Fruit fly (Drosophila melanogaster) whole organism, adult: Measurements from ENCODE around the gene zf30C.

Experiments
- CG11617 ChIP-seq: fragments of 200-800 bp; sonication (Bioruptor generic); optimal IDR thresholded peaks from 2 replicates; lab custom pipeline; 2017; ENCODE audit warnings: mild to moderate bottlenecking, missing biosample characterization, missing genetic modification reagents, missing genetic modification characterization
- CG1620 ChIP-seq: fragments of 200-800 bp; sonication (Bioruptor generic); optimal IDR thresholded peaks from 2 replicates; lab custom pipeline; 2016; ENCODE audit warnings: missing biosample characterization, missing genetic modification characterization
- Crg-1 ChIP-seq: fragments of 200-800 bp; sonication (Bioruptor generic); optimal IDR thresholded peaks from 2 replicates; lab custom pipeline; 2016; ENCODE audit warnings: missing biosample characterization, missing genetic modification characterization
- kay ChIP-seq: fragments of 200-800 bp; sonication (Bioruptor generic); peaks from one replicate; lab custom pipeline; 2016; ENCODE audit warnings: missing biosample characterization, missing genetic modification characterization, borderline replicate concordance
- ovo ChIP-seq: fragments of 200-800 bp; sonication (Bioruptor generic); optimal IDR thresholded peaks from 2 replicates; lab custom pipeline; 2016; ENCODE audit warnings: missing biosample characterization, missing genetic modification characterization

DNA sequence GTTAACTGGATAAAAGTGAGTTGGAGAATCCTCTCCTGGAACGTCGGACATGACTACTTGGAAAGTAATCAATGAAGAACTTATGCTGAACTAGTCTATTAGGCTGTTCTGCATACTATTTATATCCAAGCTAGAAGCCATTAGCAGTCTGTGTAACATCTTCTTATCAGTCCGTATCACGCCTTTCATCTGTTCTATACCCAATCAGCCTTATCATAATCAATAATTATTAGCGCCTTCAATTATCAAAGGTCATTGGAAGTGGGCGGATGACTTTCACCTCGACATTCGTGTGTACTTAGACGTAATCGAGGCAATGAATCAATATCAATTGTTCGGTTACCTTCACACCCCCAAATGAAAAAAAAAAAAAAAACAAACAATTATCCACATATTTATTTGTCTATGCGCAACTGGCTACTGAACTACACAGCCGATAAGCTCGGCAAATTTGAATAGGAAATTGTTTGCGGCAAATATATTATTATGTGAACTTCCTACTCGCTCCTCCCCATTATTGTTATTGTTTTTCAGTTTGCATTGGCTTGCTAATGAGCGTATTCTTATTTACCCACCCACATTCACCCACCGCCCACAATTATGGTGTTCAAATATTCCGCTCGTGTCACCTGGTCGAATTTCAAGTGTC lies 17.0 kb downstream of the zf30C start, which contains the start of the genes ppk11 and ppk16:
- TF ChIP-seq Crg-1 (GFP tag; lab: Kevin White, UChicago) (peak; percentile 10), kay (peak; percentile 35), CG1620 (no peak), CG11617 (GFP tag; lab: Kevin White, UChicago) (peak; percentile 16), ovo (GFP tag; lab: Kevin White, UChicago) (peak; percentile 2)
